Worm (Caenorhabditis elegans) whole organism, midembryonic: ENCODE results near the gene ins-14.
A peak's percentile ranks its signal among the peaks of the same experiment; 100 is the strongest.

Experiments used
- T22C8.4 ChIP-seq: fragments of 200-800 bp; sonication (Bioruptor generic); IDR thresholded peaks from 2 replicates; pipeline ENCODE4 v1.3.6; 2022; ENCODE audit warnings: missing genetic modification characterization, missing compliant biosample characterization
- cog-1 ChIP-seq: sonication (generic microtip); optimal IDR thresholded peaks from 2 replicates; lab custom pipeline; 2016; ENCODE audit warnings: missing genetic modification characterization, missing compliant biosample characterization
- flt-1 ChIP-seq: fragments of 200-800 bp; sonication (Bioruptor generic); IDR thresholded peaks from 2 replicates; pipeline ENCODE4 v1.3.6; 2022; ENCODE audit warnings: missing genetic modification characterization, missing compliant biosample characterization
- klf-2 ChIP-seq: fragments of 200-800 bp; sonication (Bioruptor generic); conservative IDR thresholded peaks from 2 replicates; pipeline ENCODE4 v1.3.6; 2022; ENCODE audit warnings: missing genetic modification reagents, missing genetic modification characterization, missing compliant biosample characterization
- med-1 ChIP-seq: sonication (generic microtip); optimal IDR thresholded peaks from 2 replicates; lab custom pipeline; 2017; ENCODE audit warnings: missing genetic modification characterization, mild to moderate bottlenecking, missing compliant biosample characterization, antibody characterized with exemption, missing genetic modification reagents; ENCODE audit not compliant: insufficient read depth
- ref-1 ChIP-seq: fragments of 200-800 bp; sonication (Bioruptor generic); conservative IDR thresholded peaks from 2 replicates; pipeline ENCODE4 v1.3.6; 2022; ENCODE audit warnings: missing genetic modification reagents, missing genetic modification characterization, missing compliant biosample characterization
- tab-1 ChIP-seq: fragments of 200-800 bp; sonication (Bioruptor generic); IDR thresholded peaks from 2 replicates; pipeline ENCODE4 v1.3.6; 2022; ENCODE audit warnings: missing genetic modification characterization, missing compliant biosample characterization
- ztf-23 ChIP-seq: fragments of 200-800 bp; sonication (Bioruptor generic); IDR thresholded peaks from 2 replicates; pipeline ENCODE4 v1.3.6; 2022; ENCODE audit warnings: missing genetic modification reagents, missing genetic modification characterization, missing compliant biosample characterization
- ztf-29 ChIP-seq: fragments of 200-800 bp; sonication (Bioruptor generic); IDR thresholded peaks from 2 replicates; pipeline ENCODE4 v1.3.6; 2022; ENCODE audit warnings: missing genetic modification reagents, missing genetic modification characterization, missing compliant biosample characterization

The ins-14 gene

DNA sequence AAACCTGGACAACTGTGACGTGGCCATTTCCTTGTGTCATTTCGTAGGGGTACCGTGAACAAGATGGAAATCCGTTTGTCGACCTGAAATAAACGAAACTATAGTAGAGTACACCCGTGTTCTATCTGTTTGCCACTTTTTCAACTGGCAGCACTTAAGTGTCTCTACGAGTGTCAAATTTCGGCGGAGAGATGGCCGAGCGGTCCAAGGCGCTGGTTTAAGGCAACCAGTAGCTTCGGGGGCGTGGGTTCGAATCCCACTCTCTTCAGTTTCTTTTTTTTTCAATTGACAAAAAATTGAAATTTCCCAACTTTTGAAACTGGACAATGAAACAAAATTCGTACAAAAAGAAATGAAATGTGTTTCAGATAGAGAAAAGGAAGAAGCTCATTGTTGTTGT lies 24.0 kb downstream of the ins-14 start:
- TF ChIP-seq ref-1 (GFP tag; lab: Robert Waterston, UW) (no peak), klf-2 (GFP tag; lab: Robert Waterston, UW) (no peak), med-1 (GFP tag; lab: Kevin White, UChicago) (peak; percentile 9), T22C8.4 (no peak), ztf-23 (GFP tag; lab: Robert Waterston, UW) (peak; percentile 85), ztf-29 (GFP tag; lab: Robert Waterston, UW) (0 out of 2 replicates have a peak, but pooled peaks have one; percentile 45), cog-1 (tag; lab: Kevin White, UChicago) (no peak), tab-1 (GFP tag; lab: Robert Waterston, UW) (peak; percentile 70; the same call in 1 of the 2 replicates), flt-1 (GFP tag; lab: Robert Waterston, UW) (peak; percentile 65; the same call in 1 of the 2 replicates)

DNA sequence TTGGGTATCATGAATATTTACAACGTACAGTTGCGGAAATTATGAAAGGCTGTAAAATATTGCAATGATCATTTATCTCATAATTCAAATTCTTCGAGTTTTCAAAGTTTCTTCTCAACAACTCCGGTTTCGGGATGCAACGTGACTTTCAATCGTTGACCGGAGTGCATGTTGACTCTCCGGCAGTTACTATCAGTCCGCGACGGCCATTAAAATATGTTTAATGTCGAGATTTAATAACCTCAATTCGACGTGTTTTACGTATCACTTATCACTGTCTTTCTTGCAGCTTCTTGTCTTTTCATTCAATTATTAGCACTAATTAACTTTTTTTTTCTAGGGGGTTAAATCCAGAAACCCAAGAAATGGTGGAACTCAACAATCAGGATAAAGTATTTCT lies 27.4 kb downstream of the ins-14 start, which contains the start of gene tsp-10:
Gene tsp-10, plus strand, starts transcription at position 366 of the 400 bp plus-strand sequence.
- TF ChIP-seq ztf-29 (GFP tag; lab: Robert Waterston, UW) (no peak), klf-2 (GFP tag; lab: Robert Waterston, UW) (no peak), ref-1 (GFP tag; lab: Robert Waterston, UW) (no peak), tab-1 (GFP tag; lab: Robert Waterston, UW) (no peak), flt-1 (GFP tag; lab: Robert Waterston, UW) (no peak), T22C8.4 (no peak), ztf-23 (GFP tag; lab: Robert Waterston, UW) (no peak), med-1 (GFP tag; lab: Kevin White, UChicago) (no peak), cog-1 (tag; lab: Kevin White, UChicago) (no peak)

DNA sequence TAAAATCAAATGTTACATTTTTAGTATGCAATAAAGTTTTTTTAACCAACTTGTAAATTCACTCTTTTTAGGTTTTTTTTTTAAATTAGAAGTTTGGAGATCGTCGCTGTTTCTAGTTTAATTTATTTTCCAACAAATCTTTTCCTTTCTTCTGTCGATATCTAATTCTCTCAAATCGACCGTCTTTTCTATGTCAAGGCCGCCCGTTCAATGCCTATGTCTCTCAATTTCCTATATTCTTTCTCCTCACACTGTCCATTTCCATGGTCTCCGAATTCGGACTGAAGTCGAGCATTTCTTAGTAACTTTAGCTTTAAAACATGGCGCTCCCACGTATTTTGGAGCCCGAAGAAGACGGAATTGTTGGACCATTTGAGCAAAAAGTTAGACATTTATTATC lies 29.0 kb downstream of the ins-14 start, which contains the start of the genes T14B4.5 and T14B4.20:
Gene T14B4.5, plus strand, starts transcription at position 226 of the 400 bp plus-strand sequence.
Gene T14B4.20, plus strand, starts transcription at position 264 of the 400 bp plus-strand sequence.
- TF ChIP-seq tab-1 (GFP tag; lab: Robert Waterston, UW): no peak
- TF ChIP-seq med-1 (GFP tag; lab: Kevin White, UChicago): no peak
- no peak for TF ChIP-seq flt-1 (GFP tag; lab: Robert Waterston, UW)
- TF ChIP-seq ztf-29 (GFP tag; lab: Robert Waterston, UW): no peak
- TF ChIP-seq ref-1 (GFP tag; lab: Robert Waterston, UW): no peak
- TF ChIP-seq ztf-23 (GFP tag; lab: Robert Waterston, UW): no peak
- TF ChIP-seq T22C8.4: no peak
- no peak for TF ChIP-seq klf-2 (GFP tag; lab: Robert Waterston, UW)
- TF ChIP-seq cog-1 (tag; lab: Kevin White, UChicago): no peak

DNA sequence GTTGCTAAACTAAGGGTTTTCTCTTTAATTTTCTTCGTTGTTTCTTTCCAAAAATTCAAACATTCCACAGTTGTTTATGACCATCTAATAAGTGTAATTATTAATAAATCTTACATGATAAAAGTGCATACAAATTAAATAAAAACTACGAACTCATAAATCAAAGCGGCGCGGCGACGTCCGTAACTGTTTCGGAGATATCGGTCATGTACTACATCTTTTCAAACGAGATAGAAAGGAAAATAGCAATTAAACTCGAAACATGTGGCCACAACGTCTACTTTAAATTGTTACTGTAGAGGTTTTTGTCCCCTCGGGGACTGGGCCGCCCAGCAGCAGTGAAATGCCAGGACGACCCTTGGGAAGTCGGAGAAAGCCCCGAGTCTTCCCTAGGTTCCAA lies 29.8 kb downstream of the ins-14 start:
- TF ChIP-seq flt-1 (GFP tag; lab: Robert Waterston, UW) (no peak), cog-1 (tag; lab: Kevin White, UChicago) (no peak), tab-1 (GFP tag; lab: Robert Waterston, UW) (no peak), ref-1 (GFP tag; lab: Robert Waterston, UW) (no peak), ztf-29 (GFP tag; lab: Robert Waterston, UW) (no peak), med-1 (GFP tag; lab: Kevin White, UChicago) (no peak), ztf-23 (GFP tag; lab: Robert Waterston, UW) (no peak)

DNA sequence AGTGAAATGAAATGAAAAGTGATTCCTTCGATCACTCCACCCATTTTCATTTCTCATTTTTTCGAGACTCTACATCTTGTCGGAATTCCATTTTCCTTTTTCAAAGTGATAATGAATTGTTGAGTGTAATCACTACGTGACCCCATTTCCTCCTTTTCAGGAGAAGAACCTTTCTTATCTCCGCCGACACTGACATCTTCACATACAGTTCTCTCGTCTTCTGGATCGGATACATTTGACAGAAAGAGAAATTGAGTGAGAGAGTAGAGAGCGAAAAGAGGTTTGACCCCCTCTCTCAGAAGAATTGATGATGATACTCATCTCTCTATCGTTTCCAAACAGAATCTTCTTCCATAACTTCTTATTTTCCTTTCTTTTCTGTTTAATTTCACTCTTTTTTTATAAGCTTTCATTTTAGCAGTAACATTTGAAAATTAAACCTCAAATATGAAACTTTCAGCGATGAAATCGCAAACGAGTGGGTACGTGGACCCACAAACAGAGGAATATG lies 31.7 kb downstream of the ins-14 start, which contains the start of gene dpy-2:
Gene dpy-2, plus strand, starts transcription at position 461 of the 511 bp plus-strand sequence.
- TF ChIP-seq ref-1 (GFP tag; lab: Robert Waterston, UW) (no peak), klf-2 (GFP tag; lab: Robert Waterston, UW) (no peak), ztf-23 (GFP tag; lab: Robert Waterston, UW) (no peak), tab-1 (GFP tag; lab: Robert Waterston, UW) (no peak), flt-1 (GFP tag; lab: Robert Waterston, UW) (no peak), med-1 (GFP tag; lab: Kevin White, UChicago) (no peak), ztf-29 (GFP tag; lab: Robert Waterston, UW) (no peak), cog-1 (tag; lab: Kevin White, UChicago) (no peak), T22C8.4 (no peak)

DNA sequence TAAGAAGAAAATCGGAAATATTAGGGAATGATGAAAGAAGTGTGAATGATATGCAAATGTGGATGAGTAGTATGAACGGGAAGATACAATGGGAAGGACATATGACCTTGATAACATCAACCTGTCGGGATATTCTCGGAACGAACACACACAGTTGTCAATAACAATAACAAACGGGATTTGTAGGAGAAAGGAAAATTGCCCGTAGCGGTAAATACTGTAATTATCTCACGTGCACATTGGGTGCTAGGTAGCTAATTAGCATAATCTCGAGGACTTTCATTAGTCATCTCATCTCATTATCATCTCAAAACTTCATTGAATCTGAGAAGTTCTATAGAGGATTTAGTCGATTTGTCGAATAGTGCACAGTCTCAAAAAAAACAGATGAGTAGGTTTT lies 32.6 kb downstream of the ins-14 start:
- TF ChIP-seq ztf-23 (GFP tag; lab: Robert Waterston, UW): no peak
- TF ChIP-seq tab-1 (GFP tag; lab: Robert Waterston, UW): no peak
- TF ChIP-seq flt-1 (GFP tag; lab: Robert Waterston, UW): no peak
- no peak for TF ChIP-seq med-1 (GFP tag; lab: Kevin White, UChicago)
- no peak for TF ChIP-seq T22C8.4

DNA sequence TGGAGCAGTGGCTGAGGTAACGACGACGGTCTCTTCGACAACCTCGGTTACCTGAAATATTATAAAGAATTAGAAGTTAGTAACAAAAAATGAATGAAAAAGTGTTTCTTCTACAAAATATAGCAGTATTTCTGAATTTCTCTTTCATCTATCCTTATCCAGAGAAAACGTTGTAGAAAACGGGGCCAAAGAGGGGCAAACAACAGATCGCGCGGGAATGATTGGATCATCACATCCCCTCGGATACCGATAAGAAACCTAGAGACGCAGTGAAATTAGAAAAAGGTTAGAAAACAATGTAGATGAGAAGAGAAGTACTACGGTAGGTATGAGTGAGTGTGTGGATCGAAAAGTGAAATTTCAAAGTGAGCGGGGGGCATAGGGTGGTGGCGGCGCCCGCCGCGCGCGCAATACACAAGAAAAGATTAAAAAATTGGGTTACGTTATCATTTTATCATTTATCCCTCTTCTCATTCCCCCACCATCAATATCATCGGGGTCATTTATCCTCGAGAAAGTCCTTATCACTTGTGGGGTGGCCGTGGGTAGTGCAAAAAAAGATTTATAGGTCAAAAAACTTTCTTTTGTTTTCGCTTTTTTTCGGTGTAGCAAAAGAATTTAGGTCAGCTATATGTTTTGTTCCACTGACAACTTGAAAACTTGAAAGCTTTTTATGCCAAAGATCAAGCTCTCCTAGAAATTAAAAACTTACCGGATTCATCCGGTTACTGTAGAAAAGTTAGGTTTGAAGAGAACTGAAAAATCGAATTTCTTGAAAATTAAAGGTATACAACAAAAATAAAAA lies 33.2 kb downstream of the ins-14 start, which contains the start of the genes dpy-10 and T14B4.19:
Gene dpy-10, minus strand, starts transcription at position 51 of the 805 bp plus-strand sequence.
Gene T14B4.19, minus strand, starts transcription at position 755 of the 805 bp plus-strand sequence.
- TF ChIP-seq T22C8.4 (no peak), flt-1 (GFP tag; lab: Robert Waterston, UW) (no peak), klf-2 (GFP tag; lab: Robert Waterston, UW) (no peak), ztf-23 (GFP tag; lab: Robert Waterston, UW) (no peak), tab-1 (GFP tag; lab: Robert Waterston, UW) (no peak), ztf-29 (GFP tag; lab: Robert Waterston, UW) (no peak), med-1 (GFP tag; lab: Kevin White, UChicago) (no peak)

DNA sequence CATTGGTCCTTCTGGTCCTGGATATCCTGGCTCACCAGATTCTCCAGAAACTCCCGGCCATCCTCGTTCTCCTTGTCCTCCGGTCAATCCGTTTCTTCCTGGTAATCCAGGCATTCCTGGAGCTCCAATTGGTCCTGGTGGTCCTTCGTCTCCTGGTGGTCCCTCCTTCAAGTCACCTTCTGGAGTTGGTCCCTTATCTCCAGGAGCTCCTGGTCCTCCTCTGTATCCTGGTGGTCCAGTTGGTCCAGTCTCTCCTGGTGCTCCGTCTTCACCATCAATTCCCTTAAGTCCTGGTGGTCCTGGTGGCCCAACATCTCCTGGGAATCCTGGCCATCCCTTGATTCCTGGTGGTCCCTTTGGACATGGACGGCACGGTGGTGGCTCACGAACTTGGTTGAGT lies 35.0 kb downstream of the ins-14 start:
- TF ChIP-seq ztf-23 (GFP tag; lab: Robert Waterston, UW): no peak; the same call in 1 of the 2 replicates
- TF ChIP-seq T22C8.4: no peak
- no peak for TF ChIP-seq med-1 (GFP tag; lab: Kevin White, UChicago)
- TF ChIP-seq klf-2 (GFP tag; lab: Robert Waterston, UW): no peak
- no peak for TF ChIP-seq flt-1 (GFP tag; lab: Robert Waterston, UW)
- no peak for TF ChIP-seq ref-1 (GFP tag; lab: Robert Waterston, UW)
- TF ChIP-seq cog-1 (tag; lab: Kevin White, UChicago): no peak
- no peak for TF ChIP-seq tab-1 (GFP tag; lab: Robert Waterston, UW)
- no peak for TF ChIP-seq ztf-29 (GFP tag; lab: Robert Waterston, UW)
